Fruit fly (Drosophila melanogaster): ENCODE results near the gene CG6638.
A peak's percentile ranks its signal among the peaks of the same experiment; 100 is the strongest.

The CG6638 gene

dm6 chr3L:8546355-8546771 is 29.5 kb downstream of the CG6638 start (continued):
- no peak for TF ChIP-seq dmrt11E (tag; optimal IDR thresholded peaks at IDR 0.05)
- TF ChIP-seq HmgD (GFP tag; optimal IDR thresholded peaks at IDR 0.05), result no peak
- no peak for TF ChIP-seq Lpt (GFP tag; optimal IDR thresholded peaks at IDR 0.05)
- no peak for TF ChIP-seq slou (GFP tag; optimal IDR thresholded peaks at IDR 0.05)
- TF ChIP-seq zen2 (GFP tag; IDR thresholded peaks at IDR 0.05; ENCODE audit: partially characterized antibody), result no peak; the same call in 2 of the 3 replicates
- TF ChIP-seq fru (optimal IDR thresholded peaks at IDR 0.05), result no peak
- TF ChIP-seq ase (GFP tag; IDR thresholded peaks at IDR 0.05), result no peak
- TF ChIP-seq sima (GFP tag; optimal IDR thresholded peaks at IDR 0.05), result no peak
- TF ChIP-seq crp (GFP tag; optimal IDR thresholded peaks at IDR 0.05), result no peak
- no peak for TF ChIP-seq CG3847 (GFP tag; IDR thresholded peaks at IDR 0.05)
- TF ChIP-seq hth (optimal IDR thresholded peaks at IDR 0.05), result no peak
- TF ChIP-seq chn (GFP tag; optimal IDR thresholded peaks at IDR 0.05), result no peak
- TF ChIP-seq Xrp1 (GFP tag; IDR thresholded peaks at IDR 0.05), result peak; percentile 38
- no peak for TF ChIP-seq pho (GFP tag; optimal IDR thresholded peaks at IDR 0.05)
- TF ChIP-seq sr (GFP tag; IDR thresholded peaks at IDR 0.05), result 0 out of 3 replicates have a peak, but pooled peaks have one; percentile 14
- no peak for TF ChIP-seq B-H1 (GFP tag; IDR thresholded peaks at IDR 0.05)
- 0 out of 3 replicates have a peak, but pooled peaks have one; percentile 52 for TF ChIP-seq ken (GFP tag; IDR thresholded peaks at IDR 0.05)
- no peak for TF ChIP-seq CG9817 (tag; optimal IDR thresholded peaks at IDR 0.05)
- TF ChIP-seq kay (GFP tag; optimal IDR thresholded peaks at IDR 0.05), result peak; percentile 93
- TF ChIP-seq sug (tag; optimal IDR thresholded peaks at IDR 0.05), result peak; percentile 23
- TF ChIP-seq CG7745 (tag; optimal IDR thresholded peaks at IDR 0.05), result no peak
- no peak for TF ChIP-seq gt (GFP tag; IDR thresholded peaks at IDR 0.05)
- peak; percentile 47; the same call in 1 of the 2 replicates for TF ChIP-seq unc-4 (GFP tag; IDR thresholded peaks at IDR 0.05; ENCODE audit: partially characterized antibody)
- no peak for TF ChIP-seq nmo (GFP tag; optimal IDR thresholded peaks at IDR 0.05)
- TF ChIP-seq ac (GFP tag; optimal IDR thresholded peaks at IDR 0.05), result no peak
- TF ChIP-seq scrt (GFP tag; optimal IDR thresholded peaks at IDR 0.05), result no peak
- peak; percentile 21; the same call in 1 of the 4 replicates for TF ChIP-seq Dll (GFP tag; IDR thresholded peaks at IDR 0.05; ENCODE audit: partially characterized antibody)
- TF ChIP-seq CG10267 (tag; optimal IDR thresholded peaks at IDR 0.05), result no peak
- TF ChIP-seq CG12071 (GFP tag; optimal IDR thresholded peaks at IDR 0.05), result peak; percentile 42
- TF ChIP-seq gce (GFP tag; IDR thresholded peaks at IDR 0.05), result no peak
- no peak for TF ChIP-seq Ssrp (tag; optimal IDR thresholded peaks at IDR 0.05)
- no peak for TF ChIP-seq CG8290 (GFP tag; optimal IDR thresholded peaks at IDR 0.05)
- peak in 1 of 2 experiments; percentile 44 for TF ChIP-seq CG8290 (tag; optimal IDR thresholded peaks at IDR 0.05)
- TF ChIP-seq CkIIα-i1 (GFP tag; IDR thresholded peaks at IDR 0.05), result no peak
- no peak for TF ChIP-seq HHEX (GFP tag; optimal IDR thresholded peaks at IDR 0.05)
- TF ChIP-seq CG13123 (GFP tag; optimal IDR thresholded peaks at IDR 0.05), result no peak
- TF ChIP-seq sens-2 (GFP tag; IDR thresholded peaks at IDR 0.05), result no peak
- TF ChIP-seq Ets97D (GFP tag; optimal IDR thresholded peaks at IDR 0.05), result no peak
- no peak for TF ChIP-seq mld (GFP tag; IDR thresholded peaks at IDR 0.05; ENCODE audit: partially characterized antibody)
- no peak for TF ChIP-seq CG10565 (GFP tag; optimal IDR thresholded peaks at IDR 0.05)
- no peak for TF ChIP-seq ATbp (GFP tag; optimal IDR thresholded peaks at IDR 0.05)
- TF ChIP-seq Hr51 (GFP tag; optimal IDR thresholded peaks at IDR 0.05), result no peak
- TF ChIP-seq ci (GFP tag; IDR thresholded peaks at IDR 0.05), result peak; percentile 57; the same call in 1 of the 3 replicates
- TF ChIP-seq tap (tag; optimal IDR thresholded peaks at IDR 0.05), result peak; percentile 11
- 0 out of 2 replicates have a peak, but pooled peaks have one; percentile 45 for TF ChIP-seq bowl (GFP tag; IDR thresholded peaks at IDR 0.05)
- no peak for TF ChIP-seq Camta (GFP tag; optimal IDR thresholded peaks at IDR 0.05)
- no peak for TF ChIP-seq wdn (GFP tag; IDR thresholded peaks at IDR 0.05)
- TF ChIP-seq crol (GFP tag; IDR thresholded peaks at IDR 0.05), result peak; percentile 97
- no peak for TF ChIP-seq danr (GFP tag; IDR thresholded peaks at IDR 0.05)
- peak; percentile 32; the same call in 1 of the 2 replicates for TF ChIP-seq rib (GFP tag; IDR thresholded peaks at IDR 0.05)
- no peak for TF ChIP-seq YL-1 (GFP tag; optimal IDR thresholded peaks at IDR 0.05)
- TF ChIP-seq trem (tag; optimal IDR thresholded peaks at IDR 0.05), result peak; percentile 15
